Fruit fly (Drosophila melanogaster) whole organism, adult: ENCODE measurements around the gene CG14131.

ENCODE experiments used
- CG11617 ChIP-seq: fragments of 200-800 bp; sonication (Bioruptor generic); optimal IDR thresholded peaks from 2 replicates; lab custom pipeline; 2017; ENCODE audit warnings: mild to moderate bottlenecking, missing biosample characterization, missing genetic modification reagents, missing genetic modification characterization
- CG12768 ChIP-seq: fragments of 200-800 bp; sonication (Bioruptor generic); optimal IDR thresholded peaks from 2 replicates; lab custom pipeline; 2017; ENCODE audit warnings: missing biosample characterization, missing genetic modification characterization, mild to moderate bottlenecking, moderate library complexity, missing genetic modification reagents
- CG14711 ChIP-seq: fragments of 200-800 bp; sonication (Bioruptor generic); optimal IDR thresholded peaks from 2 replicates; lab custom pipeline; 2018; ENCODE audit warnings: missing biosample characterization, mild to moderate bottlenecking, missing genetic modification characterization, moderate library complexity
- CG1620 ChIP-seq: fragments of 200-800 bp; sonication (Bioruptor generic); optimal IDR thresholded peaks from 2 replicates; lab custom pipeline; 2016; ENCODE audit warnings: missing biosample characterization, missing genetic modification characterization
- CG33017 ChIP-seq: fragments of 200-800 bp; sonication (Bioruptor generic); optimal IDR thresholded peaks from 2 replicates; lab custom pipeline; 2018; ENCODE audit warnings: missing biosample characterization, mild to moderate bottlenecking, missing genetic modification characterization, moderate library complexity
- CG5204 ChIP-seq: fragments of 200-800 bp; sonication (Bioruptor generic); optimal IDR thresholded peaks from 2 replicates; lab custom pipeline; 2016; ENCODE audit warnings: missing biosample characterization, missing genetic modification characterization
- CG7045 ChIP-seq: fragments of 200-800 bp; sonication (Bioruptor generic); optimal IDR thresholded peaks from 2 replicates; lab custom pipeline; 2017; ENCODE audit warnings: missing biosample characterization, mild to moderate bottlenecking, missing genetic modification characterization
- CG7101 ChIP-seq: fragments of 200-800 bp; sonication (Bioruptor generic); optimal IDR thresholded peaks from 2 replicates; lab custom pipeline; 2018; ENCODE audit warnings: missing biosample characterization, mild to moderate bottlenecking, missing genetic modification characterization, moderate library complexity
- Clk ChIP-seq: fragments of 200-800 bp; sonication (Bioruptor generic); optimal IDR thresholded peaks from 2 replicates; lab custom pipeline; 2017; ENCODE audit warnings: missing biosample characterization, missing genetic modification characterization
- Crg-1 ChIP-seq: fragments of 200-800 bp; sonication (Bioruptor generic); optimal IDR thresholded peaks from 2 replicates; lab custom pipeline; 2016; ENCODE audit warnings: missing biosample characterization, missing genetic modification characterization
- Hr96 ChIP-seq: fragments of 200-800 bp; sonication (Bioruptor generic); optimal IDR thresholded peaks from 2 replicates; lab custom pipeline; 2016; ENCODE audit warnings: missing biosample characterization, missing genetic modification characterization
- Mnt ChIP-seq: fragments of 200-800 bp; sonication (Bioruptor generic); optimal IDR thresholded peaks from 2 replicates; lab custom pipeline; 2016; ENCODE audit warnings: missing biosample characterization, mild to moderate bottlenecking, missing genetic modification characterization
- bab1 ChIP-seq: fragments of 200-800 bp; sonication (Bioruptor generic); optimal IDR thresholded peaks from 3 replicates; lab custom pipeline; 2019; ENCODE audit warnings: missing biosample characterization, mild to moderate bottlenecking, missing genetic modification characterization, moderate library complexity
- cic ChIP-seq: fragments of 200-800 bp; sonication (Bioruptor generic); optimal IDR thresholded peaks from 2 replicates; lab custom pipeline; 2017; ENCODE audit warnings: missing biosample characterization, mild to moderate bottlenecking, missing genetic modification characterization, moderate library complexity
- cnc ChIP-seq, 2 experiments: fragments of >200 bp; optimal IDR thresholded peaks; 2 replicates each; lab custom pipeline; 2017
- kay ChIP-seq: fragments of 200-800 bp; sonication (Bioruptor generic); peaks from one replicate; lab custom pipeline; 2016; ENCODE audit warnings: missing biosample characterization, missing genetic modification characterization, borderline replicate concordance
- ovo ChIP-seq: fragments of 200-800 bp; sonication (Bioruptor generic); optimal IDR thresholded peaks from 2 replicates; lab custom pipeline; 2016; ENCODE audit warnings: missing biosample characterization, missing genetic modification characterization
- pad ChIP-seq: fragments of 200-800 bp; sonication (Bioruptor generic); optimal IDR thresholded peaks from 3 replicates; lab custom pipeline; 2017; ENCODE audit warnings: missing biosample characterization, missing genetic modification characterization, mild to moderate bottlenecking, moderate library complexity, missing genetic modification reagents
- tj ChIP-seq: fragments of 200-800 bp; sonication (Bioruptor generic); optimal IDR thresholded peaks from 3 replicates; lab custom pipeline; 2017; ENCODE audit warnings: missing biosample characterization, mild to moderate bottlenecking, missing genetic modification characterization, moderate library complexity
- toe ChIP-seq: fragments of 200-800 bp; sonication (Bioruptor generic); optimal IDR thresholded peaks from 2 replicates; lab custom pipeline; 2016; ENCODE audit warnings: missing biosample characterization, missing genetic modification characterization

The CG14131 gene

DNA sequence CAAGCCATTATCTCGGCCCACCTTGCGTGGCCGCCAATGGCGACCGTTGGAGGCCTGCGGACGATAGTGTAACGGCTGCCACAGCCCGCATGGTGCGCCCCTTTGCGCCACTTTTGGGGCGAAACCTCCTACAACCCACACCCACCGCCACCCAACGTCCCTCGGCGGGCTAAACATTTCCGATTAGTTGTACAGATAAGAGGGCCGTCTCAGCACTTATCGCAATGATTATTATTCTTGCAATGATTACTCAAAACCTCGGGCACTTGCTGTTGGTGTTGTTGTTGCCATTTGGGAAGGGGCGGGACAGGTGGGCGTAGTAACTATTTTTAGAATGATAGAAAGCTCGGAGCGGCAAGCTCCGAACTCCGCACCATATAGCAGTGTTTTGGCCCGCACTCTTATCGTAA, 4.3 kb upstream of the CG14131 start:
- TF ChIP-seq tj (no peak), kay (GFP tag; lab: Kevin White, UChicago) (no peak), CG12768 (GFP tag; lab: Kevin White, UChicago) (peak; percentile 23), CG7101 (tag; lab: Kevin White, UChicago) (peak; percentile 5), bab1 (no peak), CG14711 (tag; lab: Kevin White, UChicago) (no peak), Mnt (GFP tag; lab: Kevin White, UChicago) (peak; percentile 18), pad (GFP tag; lab: Kevin White, UChicago) (no peak), toe (GFP tag; lab: Kevin White, UChicago) (no peak), Hr96 (GFP tag; lab: Kevin White, UChicago) (no peak), cic (peak; percentile 64)

DNA sequence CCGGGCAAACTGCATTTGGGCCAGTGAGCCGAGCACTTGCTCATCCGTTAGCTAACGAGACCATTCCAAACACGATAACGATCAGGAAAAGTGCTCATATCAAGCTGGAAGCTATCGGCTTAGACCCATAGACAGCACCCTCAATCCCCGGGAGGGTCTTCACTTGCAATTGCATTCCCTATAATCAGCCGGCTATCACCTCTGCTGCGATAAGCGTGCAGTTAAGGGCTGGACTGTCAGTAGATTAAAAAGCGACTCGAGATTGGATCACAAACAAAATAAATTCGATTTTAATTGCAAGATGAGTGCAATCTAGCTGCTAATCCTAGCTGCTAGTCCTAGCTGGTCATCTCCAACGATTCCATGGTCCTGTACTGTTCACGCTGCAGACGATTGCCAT, 3.1 kb upstream of the CG14131 start:
- TF ChIP-seq cic (peak; percentile 69), CG7045 (no peak), CG14711 (tag; lab: Kevin White, UChicago) (no peak), CG12768 (GFP tag; lab: Kevin White, UChicago) (peak; percentile 46), CG33017 (tag; lab: Kevin White, UChicago) (no peak), kay (GFP tag; lab: Kevin White, UChicago) (no peak), Clk (GFP tag; lab: Kevin White, UChicago) (no peak), Mnt (GFP tag; lab: Kevin White, UChicago) (peak; percentile 2), ovo (GFP tag; lab: Kevin White, UChicago) (no peak), CG7101 (tag; lab: Kevin White, UChicago) (peak; percentile 19)

DNA sequence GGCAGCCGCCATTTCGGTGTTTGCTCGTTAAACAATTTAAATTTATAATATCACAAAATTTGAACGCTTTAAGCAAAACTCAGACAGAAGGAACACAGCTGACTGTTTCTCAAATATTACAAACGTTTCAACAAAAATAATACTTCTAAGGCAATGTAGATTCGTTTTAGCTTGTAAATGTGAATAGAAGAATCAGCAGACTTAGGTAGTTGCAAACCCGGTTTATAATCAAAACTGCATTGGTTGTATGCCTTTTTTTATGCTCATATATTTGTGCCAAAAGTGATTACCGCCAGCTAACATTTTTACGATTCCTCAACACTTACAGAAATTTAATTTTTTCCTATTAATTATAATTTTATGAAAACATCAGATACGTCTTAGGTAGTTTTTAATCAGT, 2.5 kb upstream of the CG14131 start, which contains the start of gene Tim13:
Gene Tim13, minus strand, starts transcription at position 101 of the 400 bp plus-strand sequence.
- TF ChIP-seq Crg-1 (GFP tag; lab: Kevin White, UChicago) (no peak), ovo (GFP tag; lab: Kevin White, UChicago) (no peak), cic (no peak), CG11617 (GFP tag; lab: Kevin White, UChicago) (no peak), CG14711 (tag; lab: Kevin White, UChicago) (no peak), Clk (GFP tag; lab: Kevin White, UChicago) (no peak), CG12768 (GFP tag; lab: Kevin White, UChicago) (no peak), CG7045 (no peak), bab1 (no peak), CG1620 (no peak), Hr96 (GFP tag; lab: Kevin White, UChicago) (no peak), Mnt (GFP tag; lab: Kevin White, UChicago) (no peak), pad (GFP tag; lab: Kevin White, UChicago) (no peak), toe (GFP tag; lab: Kevin White, UChicago) (no peak), CG33017 (tag; lab: Kevin White, UChicago) (no peak), kay (GFP tag; lab: Kevin White, UChicago) (no peak)

DNA sequence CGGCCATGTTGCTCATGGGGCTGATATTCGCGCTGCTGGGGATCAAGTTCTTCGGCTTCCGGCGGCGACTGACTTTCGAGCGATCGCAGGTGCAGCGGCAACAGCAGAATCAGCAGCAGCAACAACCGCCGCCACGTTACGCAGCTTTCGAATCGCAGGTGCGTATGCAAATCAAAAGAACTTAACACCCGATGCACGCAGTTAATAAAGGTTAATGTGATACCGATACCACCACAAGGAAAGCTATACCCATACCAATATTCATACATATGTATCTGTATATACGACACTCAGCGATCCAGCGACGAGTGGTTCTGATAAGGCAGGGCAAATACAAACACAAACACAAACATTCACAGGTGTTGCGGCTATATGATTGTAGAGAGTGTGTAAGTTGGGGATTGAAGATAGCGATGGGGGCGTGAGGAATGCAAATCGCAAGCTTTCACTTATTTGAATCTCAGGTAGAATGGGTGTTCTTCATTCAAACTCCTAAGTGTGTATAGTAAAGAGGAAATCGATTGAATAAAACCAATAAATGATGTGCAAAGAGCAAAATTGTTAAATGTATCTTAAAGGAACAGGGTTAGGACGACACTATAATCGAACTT, 580 bp downstream of the CG14131 start:
- TF ChIP-seq CG14711 (tag; lab: Kevin White, UChicago): no peak
- TF ChIP-seq CG7045: no peak
- no peak for TF ChIP-seq CG1620
- no peak for TF ChIP-seq ovo (GFP tag; lab: Kevin White, UChicago)
- no peak for TF ChIP-seq Hr96 (GFP tag; lab: Kevin White, UChicago)
- TF ChIP-seq pad (GFP tag; lab: Kevin White, UChicago): no peak
- peak; percentile 50 for TF ChIP-seq cic
- TF ChIP-seq CG5204 (GFP tag; lab: Kevin White, UChicago): no peak
- TF ChIP-seq Clk (GFP tag; lab: Kevin White, UChicago): no peak
- TF ChIP-seq CG11617 (GFP tag; lab: Kevin White, UChicago): no peak
- peak; percentile 33 for TF ChIP-seq tj
- TF ChIP-seq kay (GFP tag; lab: Kevin White, UChicago): peak; percentile 21
- no peak for TF ChIP-seq CG12768 (GFP tag; lab: Kevin White, UChicago)
- no peak for TF ChIP-seq cnc (optimal IDR thresholded peaks at IDR 0.05; lab: Kevin White, UChicago)
- no peak for TF ChIP-seq CG7101 (tag; lab: Kevin White, UChicago)
- TF ChIP-seq CG33017 (tag; lab: Kevin White, UChicago): no peak
- TF ChIP-seq toe (GFP tag; lab: Kevin White, UChicago): no peak
- no peak for TF ChIP-seq Crg-1 (GFP tag; lab: Kevin White, UChicago)
- peak; percentile 14 for TF ChIP-seq Mnt (GFP tag; lab: Kevin White, UChicago)
- peak; percentile 14 for TF ChIP-seq bab1

DNA sequence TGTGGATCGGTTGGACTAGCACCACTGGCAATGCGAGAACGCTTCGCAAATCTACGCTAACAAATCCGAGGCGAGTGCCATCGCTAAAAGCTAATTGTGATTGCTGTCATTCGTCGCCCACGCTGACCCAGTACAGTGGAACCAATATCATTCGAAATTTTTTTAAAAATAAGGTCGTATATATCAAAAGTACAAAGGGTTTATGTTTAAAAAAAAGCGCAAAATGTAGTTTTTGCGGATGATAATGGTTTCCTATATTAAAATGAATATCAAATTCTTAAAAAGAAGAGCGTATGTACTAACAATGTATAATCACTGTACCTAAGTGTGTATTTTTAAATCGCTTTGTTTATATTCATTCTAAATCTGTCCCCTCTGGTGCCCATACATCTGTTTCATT, 8.4 kb downstream of the CG14131 start:
- TF ChIP-seq ovo (GFP tag; lab: Kevin White, UChicago) (no peak), toe (GFP tag; lab: Kevin White, UChicago) (peak; percentile 40), kay (GFP tag; lab: Kevin White, UChicago) (no peak), CG5204 (GFP tag; lab: Kevin White, UChicago) (no peak), CG14711 (tag; lab: Kevin White, UChicago) (peak; percentile 66), CG1620 (no peak), Mnt (GFP tag; lab: Kevin White, UChicago) (no peak), tj (no peak), Hr96 (GFP tag; lab: Kevin White, UChicago) (no peak), CG7045 (peak; percentile 16), CG7101 (tag; lab: Kevin White, UChicago) (peak; percentile 33), Crg-1 (GFP tag; lab: Kevin White, UChicago) (no peak), bab1 (no peak), CG11617 (GFP tag; lab: Kevin White, UChicago) (no peak), CG12768 (GFP tag; lab: Kevin White, UChicago) (peak; percentile 32), CG33017 (tag; lab: Kevin White, UChicago) (peak; percentile 71), cic (no peak), pad (GFP tag; lab: Kevin White, UChicago) (no peak), cnc (optimal IDR thresholded peaks at IDR 0.05; lab: Kevin White, UChicago) (no peak), Clk (GFP tag; lab: Kevin White, UChicago) (no peak)
